Fruit fly (Drosophila melanogaster) whole organism, embryonic: ENCODE measurements around the gene CG13601.

ENCODE experiments used
- Abd-B ChIP-seq: fragments of 200-800 bp; sonication (Bioruptor generic); optimal IDR thresholded peaks from 2 replicates; lab custom pipeline; 2018; ENCODE audit warnings: missing biosample characterization, mild to moderate bottlenecking, missing genetic modification characterization, moderate library complexity
- Aef1 ChIP-seq: fragments of 200-800 bp; sonication (Bioruptor generic); IDR thresholded peaks from 3 replicates; pipeline ENCODE4 v1.3.6; 2022; ENCODE audit warnings: missing biosample characterization, missing genetic modification characterization
- Blimp-1 ChIP-seq: fragments of 200-800 bp; sonication (Bioruptor generic); optimal IDR thresholded peaks from 3 replicates; lab custom pipeline; 2018; ENCODE audit warnings: missing biosample characterization, missing genetic modification characterization, mild to moderate bottlenecking, moderate library complexity, missing genetic modification reagents
- Bteb2 ChIP-seq: fragments of 200-800 bp; sonication (Bioruptor generic); optimal IDR thresholded peaks from 2 replicates; lab custom pipeline; 2016; ENCODE audit warnings: missing biosample characterization, missing genetic modification characterization
- CG12071 ChIP-seq: fragments of 200-800 bp; sonication (Bioruptor generic); optimal IDR thresholded peaks from 3 replicates; lab custom pipeline; 2018; ENCODE audit warnings: missing biosample characterization, mild to moderate bottlenecking, missing genetic modification characterization
- CG15011 ChIP-seq: fragments of 200-800 bp; sonication (Bioruptor generic); optimal IDR thresholded peaks from 3 replicates; lab custom pipeline; 2018; ENCODE audit warnings: missing biosample characterization, mild to moderate bottlenecking, missing genetic modification characterization
- CG15514 ChIP-seq: fragments of 200-800 bp; sonication (Bioruptor generic); optimal IDR thresholded peaks from 3 replicates; lab custom pipeline; 2017; ENCODE audit warnings: missing biosample characterization, missing genetic modification characterization, mild to moderate bottlenecking, moderate library complexity, missing genetic modification reagents
- CG17385 ChIP-seq: fragments of 200-800 bp; sonication (Bioruptor generic); optimal IDR thresholded peaks from 3 replicates; lab custom pipeline; 2018; ENCODE audit warnings: missing biosample characterization, mild to moderate bottlenecking, missing genetic modification characterization
- CG2678 ChIP-seq: fragments of 200-800 bp; sonication (Bioruptor generic); optimal IDR thresholded peaks from 3 replicates; lab custom pipeline; 2019; ENCODE audit warnings: missing biosample characterization, mild to moderate bottlenecking, missing genetic modification characterization, moderate library complexity
- CG3163 ChIP-seq: fragments of 200-800 bp; sonication (Bioruptor generic); optimal IDR thresholded peaks from 3 replicates; lab custom pipeline; 2016; ENCODE audit warnings: missing biosample characterization, missing genetic modification characterization
- CG32772 ChIP-seq: fragments of 200-800 bp; sonication (Bioruptor generic); IDR thresholded peaks from 2 replicates; pipeline ENCODE4 v1.3.6; 2022; ENCODE audit warnings: missing biosample characterization, missing genetic modification characterization
- CG3407 ChIP-seq: fragments of 200-800 bp; sonication (Bioruptor generic); optimal IDR thresholded peaks from 2 replicates; lab custom pipeline; 2018; ENCODE audit warnings: missing biosample characterization, mild to moderate bottlenecking, missing genetic modification characterization
- CG7928 ChIP-seq: fragments of 200-800 bp; sonication (Bioruptor generic); optimal IDR thresholded peaks from 2 replicates; lab custom pipeline; 2017; ENCODE audit warnings: missing biosample characterization, mild to moderate bottlenecking, missing genetic modification characterization
- Camta ChIP-seq: fragments of 200-800 bp; sonication (Bioruptor generic); optimal IDR thresholded peaks from 2 replicates; lab custom pipeline; 2016; ENCODE audit warnings: missing biosample characterization, missing genetic modification characterization
- D19A ChIP-seq: fragments of 200-800 bp; optimal IDR thresholded peaks from 3 replicates; lab custom pipeline; 2019; ENCODE audit warnings: missing biosample characterization, mild to moderate bottlenecking, missing genetic modification characterization, moderate library complexity
- D19B ChIP-seq: fragments of 200-800 bp; sonication (Bioruptor generic); optimal IDR thresholded peaks from 2 replicates; lab custom pipeline; 2017; ENCODE audit warnings: missing biosample characterization, mild to moderate bottlenecking, missing genetic modification characterization
- ERR ChIP-seq: fragments of 200-800 bp; sonication (Bioruptor generic); optimal IDR thresholded peaks from 2 replicates; lab custom pipeline; 2016; ENCODE audit warnings: missing biosample characterization, missing genetic modification characterization
- Eip74EF ChIP-seq, 2 experiments: fragments of 200-800 bp in 1 of 2; fragments of >200 bp in 1 of 2; sonication (Bioruptor generic) in 1 of 2; optimal IDR thresholded peaks; 2 replicates each; lab custom pipeline; 2017 to 2019; ENCODE audit warnings: missing biosample characterization in 2 of 2, missing genetic modification characterization in 2 of 2, mild to moderate bottlenecking in 1 of 2, moderate library complexity in 1 of 2
- H15 ChIP-seq: fragments of 200-800 bp; sonication (Bioruptor generic); IDR thresholded peaks from 3 replicates; pipeline ENCODE4 v1.3.6; 2022; ENCODE audit warnings: missing biosample characterization, missing genetic modification characterization
- Hr78 ChIP-seq, 2 experiments: fragments of 200-800 bp in 1 of 2; fragments of >200 bp in 1 of 2; sonication (Bioruptor generic) in 1 of 2; optimal IDR thresholded peaks; 2 replicates each; lab custom pipeline; 2017 to 2019; ENCODE audit warnings: missing biosample characterization in 2 of 2, missing genetic modification characterization in 2 of 2, mild to moderate bottlenecking in 1 of 2, moderate library complexity in 1 of 2
- NC2α ChIP-seq: fragments of 200-800 bp; sonication (Bioruptor generic); optimal IDR thresholded peaks from 2 replicates; lab custom pipeline; 2016; ENCODE audit warnings: missing biosample characterization, missing genetic modification characterization
- Taf1 ChIP-seq: fragments of 200-800 bp; sonication (Bioruptor generic); IDR thresholded peaks from 2 replicates; pipeline ENCODE4 v1.3.6; 2022; ENCODE audit warnings: missing biosample characterization, missing genetic modification characterization
- Trl ChIP-seq, 3 experiments: fragments of >200 bp in 2 of 3; fragments of 200-800 bp in 1 of 3; sonication (Bioruptor generic) in 1 of 3; optimal IDR thresholded peaks; 2 replicates in 1 of 3; 3 replicates in 2 of 3; lab custom pipeline; 2016 to 2017; ENCODE audit warnings: missing biosample characterization in 1 of 3, missing genetic modification characterization in 1 of 3
- bbx ChIP-seq: fragments of 200-800 bp; sonication (Bioruptor generic); IDR thresholded peaks from 2 replicates; pipeline ENCODE4 v1.3.6; 2022; ENCODE audit warnings: missing biosample characterization, missing genetic modification characterization; ENCODE audit not compliant: partially characterized antibody
- ci ChIP-seq: fragments of 200-800 bp; sonication (Bioruptor generic); IDR thresholded peaks from 3 replicates; pipeline ENCODE4 v1.3.6; 2022; ENCODE audit warnings: missing biosample characterization, missing genetic modification characterization
- crp ChIP-seq, 2 experiments: fragments of 200-800 bp; sonication (Bioruptor generic); optimal IDR thresholded peaks; 2 replicates in 1 of 2; 3 replicates in 1 of 2; lab custom pipeline; 2017; ENCODE audit warnings: missing biosample characterization in 2 of 2, missing genetic modification characterization in 2 of 2, mild to moderate bottlenecking in 1 of 2, moderate library complexity in 1 of 2
- disco-r ChIP-seq: fragments of 200-800 bp; sonication (Bioruptor generic); optimal IDR thresholded peaks from 2 replicates; lab custom pipeline; 2016; ENCODE audit warnings: missing biosample characterization, missing genetic modification characterization
- dpn ChIP-seq, 2 experiments: fragments of 200-800 bp; sonication (Bioruptor generic); optimal IDR thresholded peaks; 3 replicates each; lab custom pipeline; 2016; ENCODE audit warnings: missing biosample characterization in 2 of 2, missing genetic modification characterization in 2 of 2
- gsb ChIP-seq: fragments of 200-800 bp; sonication (Bioruptor generic); IDR thresholded peaks from 2 replicates; pipeline ENCODE4 v1.3.6; 2022; ENCODE audit warnings: missing biosample characterization, missing genetic modification characterization
- hkb ChIP-seq, 2 experiments: fragments of 200-800 bp in 1 of 2; fragments of >200 bp in 1 of 2; sonication (Bioruptor generic) in 1 of 2; IDR thresholded peaks in 1 of 2; optimal IDR thresholded peaks in 1 of 2; 2 replicates each; pipeline versions ENCODE4 v1.3.6 to Lab custom; 2017 to 2022; ENCODE audit warnings: missing biosample characterization in 1 of 2, missing genetic modification characterization in 1 of 2
- ind ChIP-seq: fragments of 200-800 bp; sonication (Bioruptor generic); optimal IDR thresholded peaks from 3 replicates; lab custom pipeline; 2016; ENCODE audit warnings: missing biosample characterization, missing genetic modification characterization
- mld ChIP-seq: fragments of 200-800 bp; sonication (Bioruptor generic); IDR thresholded peaks from 3 replicates; pipeline ENCODE4 v1.3.6; 2022; ENCODE audit warnings: missing biosample characterization, missing genetic modification characterization; ENCODE audit not compliant: partially characterized antibody
- nom ChIP-seq: fragments of 200-800 bp; sonication (Bioruptor generic); optimal IDR thresholded peaks from 2 replicates; lab custom pipeline; 2017; ENCODE audit warnings: missing biosample characterization, missing genetic modification characterization, mild to moderate bottlenecking, moderate library complexity, missing genetic modification reagents
- repo ChIP-seq: fragments of 200-800 bp; sonication (Bioruptor generic); optimal IDR thresholded peaks from 2 replicates; lab custom pipeline; 2016; ENCODE audit warnings: missing biosample characterization, missing genetic modification characterization
- row ChIP-seq: fragments of 200-800 bp; sonication (Bioruptor generic); IDR thresholded peaks from 3 replicates; pipeline ENCODE4 v1.3.6; 2022; ENCODE audit warnings: missing biosample characterization, missing genetic modification characterization
- sens ChIP-seq: fragments of 200-800 bp; sonication (Bioruptor generic); peaks from one replicate; lab custom pipeline; 2016; ENCODE audit warnings: missing biosample characterization, missing genetic modification characterization
- vnd ChIP-seq: fragments of 200-800 bp; sonication (Bioruptor generic); IDR thresholded peaks from 3 replicates; pipeline ENCODE4 v1.3.6; 2022; ENCODE audit warnings: missing biosample characterization, missing genetic modification characterization; ENCODE audit not compliant: partially characterized antibody

CG13601 gene

dm6 chr3R:23958091-23958838, 30.8 kb upstream of the CG13601 start, which contains the start of the genes GluProRS and AP-1sigma (continued):
- TF ChIP-seq Hr78 (GFP tag; optimal IDR thresholded peaks at IDR 0.05; lab: Kevin White, UChicago) = peak in 1 of 2 experiments; percentile 39
- TF ChIP-seq disco-r (GFP tag; lab: Kevin White, UChicago) = peak; percentile 42
- TF ChIP-seq CG12071 = peak; percentile 66
- TF ChIP-seq dpn (GFP tag; optimal IDR thresholded peaks at IDR 0.05; lab: Kevin White, UChicago) = peak; percentile 89 to 94
- peak; percentile 80 for TF ChIP-seq Camta (GFP tag; lab: Kevin White, UChicago)
- peak; percentile 89 for TF ChIP-seq Taf1 (GFP tag; lab: Robert Waterston, UW)
- peak; percentile 86; the same call in 2 of the 3 replicates for TF ChIP-seq mld (GFP tag; lab: Robert Waterston, UW)
- peak; percentile 30 for TF ChIP-seq NC2α (GFP tag; lab: Kevin White, UChicago)
- TF ChIP-seq CG2678 = peak; percentile 89
- peak; percentile 50 for TF ChIP-seq repo
- peak; percentile 83 for TF ChIP-seq CG3407 (GFP tag; lab: Kevin White, UChicago)
- peak; percentile 66 for TF ChIP-seq ERR
- TF ChIP-seq gsb = peak; percentile 90
- TF ChIP-seq ind (GFP tag; lab: Kevin White, UChicago) = peak; percentile 94
- peak; percentile 67 for TF ChIP-seq D19B (GFP tag; lab: Kevin White, UChicago)
- TF ChIP-seq CG15011 (GFP tag; lab: Kevin White, UChicago) = peak; percentile 72
- TF ChIP-seq Abd-B (GFP tag; lab: Kevin White, UChicago) = peak; percentile 92
- peak; percentile 44 for TF ChIP-seq CG7928

- TF ChIP-seq vnd (GFP tag; lab: Robert Waterston, UW) = no peak
- TF ChIP-seq H15 = no peak
- TF ChIP-seq bbx (GFP tag; lab: Robert Waterston, UW) = 0 out of 2 replicates have a peak, but pooled peaks have one; percentile 18
- TF ChIP-seq Trl (optimal IDR thresholded peaks at IDR 0.05; lab: Kevin White, UChicago) = peak; percentile 61 to 64
- no peak for TF ChIP-seq Trl (GFP tag; optimal IDR thresholded peaks at IDR 0.05; lab: Kevin White, UChicago)
- 0 out of 3 replicates have a peak, but pooled peaks have one; percentile 17 for TF ChIP-seq ci
- TF ChIP-seq Eip74EF (GFP tag; optimal IDR thresholded peaks at IDR 0.05; lab: Kevin White, UChicago) = peak in 1 of 2 experiments; percentile 88
- TF ChIP-seq CG15514 (GFP tag; lab: Kevin White, UChicago) = no peak
- TF ChIP-seq CG3163 (GFP tag; lab: Kevin White, UChicago) = peak; percentile 66
- TF ChIP-seq CG32772 (GFP tag; lab: Robert Waterston, UW) = no peak
- TF ChIP-seq CG17385 (GFP tag; lab: Kevin White, UChicago) = peak; percentile 70
- no peak for TF ChIP-seq hkb (optimal IDR thresholded peaks at IDR 0.05; lab: Kevin White, UChicago)
- TF ChIP-seq hkb (GFP tag; IDR thresholded peaks at IDR 0.05; lab: Robert Waterston, UW) = 0 out of 2 replicates have a peak, but pooled peaks have one; percentile 34
- peak in 1 of 2 experiments; percentile 49 for TF ChIP-seq crp (GFP tag; optimal IDR thresholded peaks at IDR 0.05; lab: Kevin White, UChicago)
- TF ChIP-seq D19B (GFP tag; lab: Kevin White, UChicago) = no peak
- no peak for TF ChIP-seq Bteb2
- peak; percentile 81 for TF ChIP-seq D19A (tag; lab: Kevin White, UChicago)
- peak; percentile 40 for TF ChIP-seq nom (GFP tag; lab: Kevin White, UChicago)
- no peak for TF ChIP-seq Aef1
- TF ChIP-seq Blimp-1 = peak; percentile 93
- TF ChIP-seq sens (GFP tag; lab: Kevin White, UChicago) = peak; percentile 64
- peak; percentile 30; the same call in 1 of the 3 replicates for TF ChIP-seq row
These were observed 27.9 kb upstream of the CG13601 start for dm6 chr3R:23955380-23955779.
